Fruit fly (Drosophila melanogaster): Measurements from ENCODE around the gene MED20.
A peak's percentile ranks its signal among the peaks of the same experiment; 100 is the strongest.

Gene MED20

dm6 chr2L:8097461-8097860, 24.8 kb upstream of the MED20 start (continued):
- TF ChIP-seq prd (optimal IDR thresholded peaks at IDR 0.05) (peak in 1 of 2 experiments; percentile 21), prd (GFP tag; IDR thresholded peaks at IDR 0.05) (no peak), chif (GFP tag; optimal IDR thresholded peaks at IDR 0.05) (no peak), Fer2 (tag; optimal IDR thresholded peaks at IDR 0.05) (peak; percentile 24), yki (optimal IDR thresholded peaks at IDR 0.05) (no peak), tap (tag; optimal IDR thresholded peaks at IDR 0.05) (peak; percentile 16), CG7372 (GFP tag; IDR thresholded peaks at IDR 0.05) (no peak), Nf-YA (GFP tag; IDR thresholded peaks at IDR 0.05) (no peak), CG7963 (GFP tag; IDR thresholded peaks at IDR 0.05; ENCODE audit: partially characterized antibody) (no peak), CG3163 (GFP tag; optimal IDR thresholded peaks at IDR 0.05) (no peak), CG6765 (GFP tag; optimal IDR thresholded peaks at IDR 0.05) (peak; percentile 76), Dfd (GFP tag; optimal IDR thresholded peaks at IDR 0.05) (no peak), Hmx (GFP tag; optimal IDR thresholded peaks at IDR 0.05) (no peak), CG30020 (tag; optimal IDR thresholded peaks at IDR 0.05) (no peak), Deaf1 (tag; optimal IDR thresholded peaks at IDR 0.05) (no peak), HmgD (GFP tag; optimal IDR thresholded peaks at IDR 0.05) (no peak), Hr78 (GFP tag; optimal IDR thresholded peaks at IDR 0.05) (peak in 1 of 2 experiments; percentile 64), stc (GFP tag; IDR thresholded peaks at IDR 0.05) (peak; percentile 46; the same call in 1 of the 2 replicates), CG1602 (GFP tag; optimal IDR thresholded peaks at IDR 0.05) (no peak), CG4404 (GFP tag; IDR thresholded peaks at IDR 0.05) (no peak), CG12769 (tag; optimal IDR thresholded peaks at IDR 0.05) (peak; percentile 72), ken (GFP tag; IDR thresholded peaks at IDR 0.05) (no peak), dimm (GFP tag; IDR thresholded peaks at IDR 0.05) (no peak), HLH54F (GFP tag; optimal IDR thresholded peaks at IDR 0.05) (no peak), pb (GFP tag; optimal IDR thresholded peaks at IDR 0.05) (no peak), CG31388 (GFP tag; optimal IDR thresholded peaks at IDR 0.05) (no peak), pfk (GFP tag; optimal IDR thresholded peaks at IDR 0.05) (peak; percentile 45), bcd (GFP tag; optimal IDR thresholded peaks at IDR 0.05) (peak; percentile 68), ham (GFP tag; IDR thresholded peaks at IDR 0.05) (no peak), gem (tag; optimal IDR thresholded peaks at IDR 0.05) (peak; percentile 58), az2 (GFP tag; optimal IDR thresholded peaks at IDR 0.05) (no peak), tin (GFP tag; optimal IDR thresholded peaks at IDR 0.05) (no peak), Scr (GFP tag; IDR thresholded peaks at IDR 0.05; ENCODE audit: partially characterized antibody) (no peak), sqz (GFP tag; optimal IDR thresholded peaks at IDR 0.05) (peak; percentile 54), CG1233 (GFP tag; optimal IDR thresholded peaks at IDR 0.05) (peak; percentile 76), ara (GFP tag; IDR thresholded peaks at IDR 0.05) (no peak), CG11560 (tag; IDR thresholded peaks at IDR 0.05) (no peak), mld (GFP tag; IDR thresholded peaks at IDR 0.05; ENCODE audit: partially characterized antibody) (no peak), CG9876 (GFP tag; optimal IDR thresholded peaks at IDR 0.05) (no peak), vvl (GFP tag; IDR thresholded peaks at IDR 0.05) (peak; percentile 39), CG17328 (GFP tag; IDR thresholded peaks at IDR 0.05) (no peak), Vsx1 (GFP tag; optimal IDR thresholded peaks at IDR 0.05) (peak; percentile 68), cwo (GFP tag; optimal IDR thresholded peaks at IDR 0.05) (peak; percentile 79), caup (GFP tag; optimal IDR thresholded peaks at IDR 0.05; ENCODE audit: severe bottlenecking) (peak; percentile 84), Sox100B (GFP tag; optimal IDR thresholded peaks at IDR 0.05) (peak; percentile 52), sim (GFP tag; IDR thresholded peaks at IDR 0.05) (no peak), tio (GFP tag; optimal IDR thresholded peaks at IDR 0.05) (no peak), Hand (GFP tag; optimal IDR thresholded peaks at IDR 0.05) (no peak), CG2120 (GFP tag; optimal IDR thresholded peaks at IDR 0.05) (peak; percentile 18), CG33557 (GFP tag; optimal IDR thresholded peaks at IDR 0.05) (peak; percentile 5), Poxn (GFP tag; IDR thresholded peaks at IDR 0.05) (no peak), CG2199 (GFP tag; IDR thresholded peaks at IDR 0.05) (no peak)

Data from whole organism, embryonic.